Worm (Caenorhabditis elegans): ENCODE results near the gene grl-12.

- no peak for TF ChIP-seq pqm-1 (tag; optimal IDR thresholded peaks at IDR 0.05)
- TF ChIP-seq lin-15B (tag; optimal IDR thresholded peaks at IDR 0.05), result no peak
- TF ChIP-seq nhr-28 (tag; optimal IDR thresholded peaks at IDR 0.05), result no peak
- no peak for TF ChIP-seq lin-13 (GFP tag; optimal IDR thresholded peaks at IDR 0.05)
- no peak for TF ChIP-seq daf-12 (tag; optimal IDR thresholded peaks at IDR 0.05)
- no peak for TF ChIP-seq lin-39 (tag; optimal IDR thresholded peaks at IDR 0.05)
- TF ChIP-seq skn-1 (tag; optimal IDR thresholded peaks at IDR 0.05), result no peak
- no peak for TF ChIP-seq rbr-2 (tag; optimal IDR thresholded peaks at IDR 0.05)
Observed at ce11 chrV:8599192-8599591, 37.6 kb downstream of the grl-12 start, which contains the start of gene F41E6.7.
